Worm (Caenorhabditis elegans) whole organism, L2 larva: Measurements from ENCODE around the gene pigm-1.

Experiments
- C34F6.9 ChIP-seq: fragments of 150-350 bp; optimal IDR thresholded peaks from 2 replicates; lab custom pipeline; 2014; ENCODE audit warnings: missing biosample characterization, missing genetic modification characterization
- F13H6.1 ChIP-seq: sonication (generic microtip); optimal IDR thresholded peaks from 2 replicates; lab custom pipeline; 2016; ENCODE audit warnings: missing genetic modification characterization, missing compliant biosample characterization
- R02D3.7 ChIP-seq: fragments of 150-350 bp; optimal IDR thresholded peaks from 2 replicates; lab custom pipeline; 2014; ENCODE audit warnings: missing biosample characterization, missing genetic modification characterization
- Y55F3AM.14 ChIP-seq: fragments of 200-800 bp; sonication (Bioruptor generic); optimal IDR thresholded peaks from 2 replicates; lab custom pipeline; 2018; ENCODE audit warnings: mild to moderate bottlenecking, missing genetic modification characterization, missing compliant biosample characterization
- alr-1 ChIP-seq: fragments of 150-350 bp; optimal IDR thresholded peaks from 2 replicates; lab custom pipeline; 2014; ENCODE audit warnings: missing biosample characterization, missing genetic modification characterization
- aly-2 ChIP-seq: fragments of 150-350 bp; optimal IDR thresholded peaks from 2 replicates; lab custom pipeline; 2014; ENCODE audit warnings: missing biosample characterization, missing genetic modification characterization
- ama-1 ChIP-seq: fragments of 150-350 bp; optimal IDR thresholded peaks from 2 replicates; lab custom pipeline; 2018; ENCODE audit warnings: inconsistent platforms
- blmp-1 ChIP-seq: sonication (generic microtip); optimal IDR thresholded peaks from 2 replicates; lab custom pipeline; 2017; ENCODE audit warnings: missing genetic modification characterization, mild to moderate bottlenecking, missing compliant biosample characterization, antibody characterized with exemption, moderate library complexity; ENCODE audit not compliant: insufficient read depth
- ceh-16 ChIP-seq: fragments of 150-350 bp; optimal IDR thresholded peaks from 2 replicates; lab custom pipeline; 2014; ENCODE audit warnings: missing biosample characterization, missing genetic modification characterization
- ceh-82 ChIP-seq: fragments of 150-350 bp; optimal IDR thresholded peaks from 2 replicates; lab custom pipeline; 2014; ENCODE audit warnings: missing biosample characterization, missing genetic modification characterization
- crh-2 ChIP-seq: sonication (generic microtip); optimal IDR thresholded peaks from 2 replicates; lab custom pipeline; 2017; ENCODE audit warnings: missing biosample characterization, missing genetic modification characterization
- egl-27 ChIP-seq: sonication (generic microtip); optimal IDR thresholded peaks from 3 replicates; lab custom pipeline; 2017; ENCODE audit warnings: missing biosample characterization, missing genetic modification reagents, missing genetic modification characterization
- elt-1 ChIP-seq: fragments of 150-350 bp; optimal IDR thresholded peaks from 2 replicates; lab custom pipeline; 2014; ENCODE audit warnings: missing biosample characterization, missing genetic modification characterization
- elt-3 ChIP-seq: sonication (generic microtip); optimal IDR thresholded peaks from 2 replicates; lab custom pipeline; 2017; ENCODE audit warnings: missing biosample characterization, missing genetic modification characterization
- fos-1 ChIP-seq: fragments of 150-350 bp; optimal IDR thresholded peaks from 2 replicates; lab custom pipeline; 2014; ENCODE audit warnings: missing biosample characterization, missing genetic modification characterization
- gmeb-1 ChIP-seq: fragments of 150-350 bp; optimal IDR thresholded peaks from 2 replicates; lab custom pipeline; 2014; ENCODE audit warnings: missing biosample characterization, missing genetic modification characterization
- lin-11 ChIP-seq: fragments of 150-350 bp; sonication (generic microtip); optimal IDR thresholded peaks from 2 replicates; lab custom pipeline; 2014; ENCODE audit warnings: missing biosample characterization, missing genetic modification characterization, inconsistent platforms, mixed read lengths
- lin-13 ChIP-seq: fragments of 150-350 bp; optimal IDR thresholded peaks from 2 replicates; lab custom pipeline; 2014; ENCODE audit warnings: missing biosample characterization, missing genetic modification reagents, missing genetic modification characterization
- lin-39 ChIP-seq: fragments of 150-350 bp; optimal IDR thresholded peaks from 2 replicates; lab custom pipeline; 2014; ENCODE audit warnings: missing biosample characterization, missing genetic modification reagents, missing genetic modification characterization
- lsy-2 ChIP-seq, 2 experiments: fragments of 150-350 bp in 1 of 2; sonication (generic microtip) in 1 of 2; optimal IDR thresholded peaks; 2 replicates each; lab custom pipeline; 2014 to 2017; ENCODE audit warnings: missing biosample characterization in 2 of 2, missing genetic modification characterization in 2 of 2
- mab-5 ChIP-seq: fragments of 150-350 bp; optimal IDR thresholded peaks from 2 replicates; lab custom pipeline; 2014; ENCODE audit warnings: missing biosample characterization, missing genetic modification characterization
- mbf-1 ChIP-seq: sonication (generic microtip); optimal IDR thresholded peaks from 2 replicates; lab custom pipeline; 2017; ENCODE audit warnings: missing biosample characterization, missing genetic modification characterization
- mdl-1 ChIP-seq, 2 experiments: fragments of 150-350 bp in 1 of 2; sonication (generic microtip) in 1 of 2; optimal IDR thresholded peaks; 2 replicates each; lab custom pipeline; 2017; ENCODE audit warnings: missing biosample characterization in 2 of 2, missing genetic modification characterization in 2 of 2
- nhr-10 ChIP-seq: sonication (generic microtip); optimal IDR thresholded peaks from 2 replicates; lab custom pipeline; 2017; ENCODE audit warnings: missing biosample characterization, missing genetic modification characterization
- nhr-12 ChIP-seq: fragments of 150-350 bp; optimal IDR thresholded peaks from 2 replicates; lab custom pipeline; 2014; ENCODE audit warnings: missing biosample characterization, missing genetic modification characterization
- nhr-129 ChIP-seq: fragments of 150-350 bp; optimal IDR thresholded peaks from 2 replicates; lab custom pipeline; 2014; ENCODE audit warnings: missing biosample characterization, missing genetic modification characterization
- nhr-21 ChIP-seq: fragments of 150-350 bp; optimal IDR thresholded peaks from 2 replicates; lab custom pipeline; 2014; ENCODE audit warnings: missing biosample characterization, missing genetic modification characterization
- nhr-237 ChIP-seq: fragments of 150-350 bp; optimal IDR thresholded peaks from 2 replicates; lab custom pipeline; 2014; ENCODE audit warnings: missing biosample characterization, missing genetic modification characterization
- nhr-25 ChIP-seq: fragments of 150-350 bp; sonication (generic microtip); optimal IDR thresholded peaks from 3 replicates; lab custom pipeline; 2014; ENCODE audit warnings: missing biosample characterization, missing genetic modification characterization
- nhr-6 ChIP-seq: fragments of 150-350 bp; optimal IDR thresholded peaks from 2 replicates; lab custom pipeline; 2014; ENCODE audit warnings: missing biosample characterization, missing genetic modification characterization
- nhr-77 ChIP-seq: fragments of 150-350 bp; optimal IDR thresholded peaks from 2 replicates; lab custom pipeline; 2014; ENCODE audit warnings: missing biosample characterization, missing genetic modification characterization
- sem-4 ChIP-seq: fragments of 150-350 bp; optimal IDR thresholded peaks from 2 replicates; lab custom pipeline; 2014; ENCODE audit warnings: missing biosample characterization, missing genetic modification reagents, missing genetic modification characterization
- skn-1 ChIP-seq: sonication (generic microtip); optimal IDR thresholded peaks from 2 replicates; lab custom pipeline; 2017; ENCODE audit warnings: missing biosample characterization, missing genetic modification characterization
- sma-3 ChIP-seq: sonication (generic microtip); optimal IDR thresholded peaks from 2 replicates; lab custom pipeline; 2016; ENCODE audit warnings: missing genetic modification reagents, missing genetic modification characterization, missing compliant biosample characterization
- sma-9 ChIP-seq, 2 experiments: fragments of 150-350 bp in 1 of 2; sonication (generic microtip) in 1 of 2; optimal IDR thresholded peaks; 2 replicates each; lab custom pipeline; 2014 to 2016; ENCODE audit warnings: missing genetic modification characterization in 2 of 2, mild to moderate bottlenecking in 1 of 2, missing biosample characterization in 1 of 2, missing compliant biosample characterization in 1 of 2, missing genetic modification reagents in 1 of 2, moderate library complexity in 1 of 2
- snpc-4 ChIP-seq: fragments of 150-350 bp; optimal IDR thresholded peaks from 2 replicates; lab custom pipeline; 2014; ENCODE audit warnings: missing biosample characterization, missing genetic modification characterization
- unc-55 ChIP-seq: fragments of 150-350 bp; sonication (generic microtip); optimal IDR thresholded peaks from 3 replicates; lab custom pipeline; 2014; ENCODE audit warnings: missing biosample characterization, missing genetic modification reagents, missing genetic modification characterization
- unc-62 ChIP-seq: fragments of 150-350 bp; optimal IDR thresholded peaks from 2 replicates; lab custom pipeline; 2014; ENCODE audit warnings: missing biosample characterization, missing genetic modification reagents, missing genetic modification characterization
- zag-1 ChIP-seq: fragments of 150-350 bp; optimal IDR thresholded peaks from 2 replicates; lab custom pipeline; 2014; ENCODE audit warnings: missing biosample characterization, missing genetic modification characterization
- ztf-1 ChIP-seq: fragments of 200-800 bp; sonication (Bioruptor generic); conservative IDR thresholded peaks from 2 replicates; pipeline ENCODE4 v1.3.6; 2022; ENCODE audit warnings: missing genetic modification characterization, missing compliant biosample characterization
- ztf-11 ChIP-seq: sonication (generic microtip); optimal IDR thresholded peaks from 2 replicates; lab custom pipeline; 2017; ENCODE audit warnings: missing biosample characterization, missing genetic modification characterization
- ztf-4 ChIP-seq: fragments of 150-350 bp; optimal IDR thresholded peaks from 2 replicates; lab custom pipeline; 2014; ENCODE audit warnings: missing biosample characterization, missing genetic modification characterization

Gene pigm-1

ce11 chrII:11347878-11348556 lies at the start of gene pigm-1, which contains the start of gene B0491.6:
pigm-1 (plus strand) TSS chrII:11348445.
B0491.6 (minus strand) TSS chrII:11348343.
- TF ChIP-seq C34F6.9 = peak; percentile 85
- no peak for TF ChIP-seq lin-39
- peak; percentile 70 for TF ChIP-seq nhr-25 (tag; lab: Kevin White, UChicago)
- peak; percentile 89 for TF ChIP-seq gmeb-1
- no peak for TF ChIP-seq nhr-237 (tag; lab: Kevin White, UChicago)
- TF ChIP-seq mbf-1 (tag; lab: Kevin White, UChicago) = no peak
- TF ChIP-seq nhr-12 = no peak
- peak; percentile 64 for TF ChIP-seq sem-4 (tag; lab: Kevin White, UChicago)
- no peak for TF ChIP-seq Y55F3AM.14
- peak; percentile 34 for TF ChIP-seq zag-1
- TF ChIP-seq ceh-16 (tag; lab: Kevin White, UChicago) = peak; percentile 23
- peak; percentile 73 for TF ChIP-seq skn-1 (tag; lab: Kevin White, UChicago)
- no peak for TF ChIP-seq egl-27 (tag; lab: Kevin White, UChicago)
- peak; percentile 80 for TF ChIP-seq F13H6.1
- peak; percentile 79 for TF ChIP-seq nhr-6 (tag; lab: Kevin White, UChicago)
- peak; percentile 42 for TF ChIP-seq lin-11 (tag; lab: Kevin White, UChicago)
- peak; percentile 89 for TF ChIP-seq crh-2
- no peak for TF ChIP-seq nhr-77
- no peak for TF ChIP-seq elt-3
- TF ChIP-seq ztf-1 = no peak
- TF ChIP-seq ztf-11 (tag; lab: Kevin White, UChicago) = no peak
- TF ChIP-seq unc-62 = no peak
- peak; percentile 50 for TF ChIP-seq nhr-10 (tag; lab: Kevin White, UChicago)
- TF ChIP-seq elt-1 (tag; lab: Kevin White, UChicago) = no peak
- TF ChIP-seq lin-13 = peak; percentile 39
- peak; percentile 45 to 78 for TF ChIP-seq lsy-2 (tag; optimal IDR thresholded peaks at IDR 0.05; lab: Kevin White, UChicago)
- TF ChIP-seq sma-9 (GFP tag; optimal IDR thresholded peaks at IDR 0.05; lab: Kevin White, UChicago) = peak; percentile 65
- no peak for TF ChIP-seq sma-9 (tag; optimal IDR thresholded peaks at IDR 0.05; lab: Kevin White, UChicago)
- no peak for TF ChIP-seq aly-2 (tag; lab: Kevin White, UChicago)
- TF ChIP-seq ama-1 (lab: Kevin White, UChicago) = no peak
- peak; percentile 63 for TF ChIP-seq unc-55 (GFP tag; lab: Kevin White, UChicago)
- no peak for TF ChIP-seq mab-5 (tag; lab: Kevin White, UChicago)
- peak; percentile 79 for TF ChIP-seq nhr-21
- peak; percentile 44 for TF ChIP-seq blmp-1 (tag; lab: Kevin White, UChicago)
- TF ChIP-seq mdl-1 (tag; optimal IDR thresholded peaks at IDR 0.05; lab: Kevin White, UChicago) = peak in 1 of 2 experiments; percentile 18
- peak; percentile 51 for TF ChIP-seq snpc-4 (tag; lab: Kevin White, UChicago)
- TF ChIP-seq nhr-129 = peak; percentile 68
- peak; percentile 71 for TF ChIP-seq ztf-4 (tag; lab: Kevin White, UChicago)
- peak; percentile 62 for TF ChIP-seq sma-3
- peak; percentile 47 for TF ChIP-seq fos-1 (tag; lab: Kevin White, UChicago)
- TF ChIP-seq, all 48 proteins: peak for 24

- no peak for TF ChIP-seq ceh-82 (tag; lab: Kevin White, UChicago)
- no peak for TF ChIP-seq crh-2
- no peak for TF ChIP-seq nhr-237 (tag; lab: Kevin White, UChicago)
- no peak for TF ChIP-seq gmeb-1
Measured at ce11 chrII:11301059-11301458, 47.2 kb upstream of the pigm-1 start, which contains the start of gene raga-1. raga-1 (plus strand) TSS chrII:11301359.

ce11 chrII:11302591-11302990 lies 45.7 kb upstream of the pigm-1 start, which contains the start of gene samp-1:
samp-1 (plus strand) TSS chrII:11302891.
- TF ChIP-seq sem-4 (tag; lab: Kevin White, UChicago) (no peak), nhr-10 (tag; lab: Kevin White, UChicago) (no peak), mbf-1 (tag; lab: Kevin White, UChicago) (no peak), unc-55 (GFP tag; lab: Kevin White, UChicago) (no peak), elt-3 (no peak), nhr-237 (tag; lab: Kevin White, UChicago) (no peak), alr-1 (tag; lab: Kevin White, UChicago) (no peak), ztf-11 (tag; lab: Kevin White, UChicago) (no peak), lin-13 (no peak), lsy-2 (tag; optimal IDR thresholded peaks at IDR 0.05; lab: Kevin White, UChicago) (no peak), R02D3.7 (tag; lab: Kevin White, UChicago) (no peak), ceh-82 (tag; lab: Kevin White, UChicago) (no peak), gmeb-1 (no peak)
- TF ChIP-seq, all 48 proteins: peak for 0
